Fruit fly (Drosophila melanogaster): ENCODE data around the gene LeuRS.

DNA sequence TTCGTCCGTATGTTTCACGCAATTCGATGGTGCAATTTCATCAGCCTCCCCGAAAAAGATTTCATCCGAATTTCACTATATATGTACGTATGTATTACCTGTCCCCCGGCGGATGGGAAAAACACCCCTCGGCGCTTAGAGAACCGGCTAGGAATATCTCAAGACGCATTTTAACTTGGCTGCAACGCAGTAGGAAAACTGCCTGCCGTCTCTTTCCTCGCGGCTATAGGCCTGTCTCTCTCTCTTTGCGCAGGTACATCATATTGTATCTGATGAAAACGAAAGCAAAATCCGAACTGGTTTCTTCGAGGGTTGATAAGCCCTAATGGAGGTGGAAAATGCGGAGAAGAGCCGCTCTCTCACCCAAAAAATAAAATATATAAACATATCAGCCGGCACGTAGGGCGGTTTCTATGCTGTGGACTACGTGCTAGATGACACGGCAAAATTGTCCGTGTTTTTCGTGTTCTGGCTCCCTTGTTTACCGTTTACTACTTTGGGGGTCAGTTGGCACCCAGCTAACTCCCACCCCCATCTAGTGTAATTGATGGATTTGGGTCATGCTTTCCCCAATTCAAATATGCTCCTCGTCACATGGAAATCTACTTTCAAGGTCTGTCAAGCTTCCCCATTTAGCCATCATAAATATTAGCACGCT, 37.9 kb downstream of the LeuRS start:
- TF ChIP-seq usp (GFP tag; optimal IDR thresholded peaks at IDR 0.05) (no peak), OdsH (GFP tag; optimal IDR thresholded peaks at IDR 0.05) (no peak), psq (GFP tag; optimal IDR thresholded peaks at IDR 0.05) (no peak)
